Fruit fly (Drosophila melanogaster) whole organism, embryonic: ENCODE data around the gene Pis.

ENCODE experiments used
- Asciz ChIP-seq: fragments of 200-800 bp; sonication (Bioruptor generic); optimal IDR thresholded peaks from 2 replicates; lab custom pipeline; 2017; ENCODE audit warnings: missing biosample characterization, mild to moderate bottlenecking, missing genetic modification characterization, missing genetic modification reagents
- Bdp1 ChIP-seq: fragments of 200-800 bp; sonication (Bioruptor generic); optimal IDR thresholded peaks from 3 replicates; lab custom pipeline; 2016; ENCODE audit warnings: missing biosample characterization, missing genetic modification characterization
- CG10147 ChIP-seq: fragments of 200-800 bp; sonication (Bioruptor generic); optimal IDR thresholded peaks from 2 replicates; lab custom pipeline; 2019; ENCODE audit warnings: missing biosample characterization, mild to moderate bottlenecking, missing genetic modification characterization, moderate library complexity
- CG10267 ChIP-seq: fragments of 200-800 bp; sonication (Bioruptor generic); optimal IDR thresholded peaks from 2 replicates; lab custom pipeline; 2018; ENCODE audit warnings: missing biosample characterization, mild to moderate bottlenecking, missing genetic modification characterization, moderate library complexity
- CG11504 ChIP-seq: fragments of 200-800 bp; sonication (Bioruptor generic); optimal IDR thresholded peaks from 3 replicates; lab custom pipeline; 2019; ENCODE audit warnings: missing biosample characterization, mild to moderate bottlenecking, missing genetic modification characterization, moderate library complexity
- CG14441 ChIP-seq: fragments of 200-800 bp; sonication (Bioruptor generic); IDR thresholded peaks from 2 replicates; pipeline ENCODE4 v1.3.6; 2022; ENCODE audit warnings: missing biosample characterization, missing genetic modification characterization
- CG16813 ChIP-seq: fragments of 200-800 bp; sonication (Bioruptor generic); IDR thresholded peaks from 3 replicates; pipeline ENCODE4 v1.3.6; 2022; ENCODE audit warnings: missing biosample characterization, missing genetic modification characterization; ENCODE audit not compliant: partially characterized antibody
- CG17568 ChIP-seq: fragments of 200-800 bp; sonication (Bioruptor generic); optimal IDR thresholded peaks from 2 replicates; lab custom pipeline; 2018; ENCODE audit warnings: missing biosample characterization, mild to moderate bottlenecking, missing genetic modification characterization, moderate library complexity
- CG4424 ChIP-seq: fragments of 200-800 bp; sonication (Bioruptor generic); optimal IDR thresholded peaks from 3 replicates; lab custom pipeline; 2016; ENCODE audit warnings: missing biosample characterization, missing genetic modification characterization
- CG4617 ChIP-seq: fragments of 200-800 bp; sonication (Bioruptor generic); optimal IDR thresholded peaks from 3 replicates; lab custom pipeline; 2016; ENCODE audit warnings: missing biosample characterization, missing genetic modification characterization, borderline replicate concordance
- CG4820 ChIP-seq: fragments of 200-800 bp; sonication (Bioruptor generic); optimal IDR thresholded peaks from 3 replicates; lab custom pipeline; 2016; ENCODE audit warnings: missing biosample characterization, missing genetic modification characterization
- CG6175 ChIP-seq: fragments of 200-800 bp; sonication (Bioruptor generic); IDR thresholded peaks from 3 replicates; pipeline ENCODE4 v1.3.6; 2022; ENCODE audit warnings: missing biosample characterization, missing genetic modification characterization
- CG6654 ChIP-seq: fragments of 200-800 bp; sonication (Bioruptor generic); optimal IDR thresholded peaks from 2 replicates; lab custom pipeline; 2017; ENCODE audit warnings: missing biosample characterization, mild to moderate bottlenecking, missing genetic modification characterization
- CG6683 ChIP-seq: fragments of 200-800 bp; sonication (Bioruptor generic); optimal IDR thresholded peaks from 2 replicates; lab custom pipeline; 2017; ENCODE audit warnings: missing biosample characterization, mild to moderate bottlenecking, missing genetic modification characterization, missing genetic modification reagents
- CG7271 ChIP-seq: fragments of 200-800 bp; sonication (Bioruptor generic); optimal IDR thresholded peaks from 2 replicates; lab custom pipeline; 2018; ENCODE audit warnings: missing biosample characterization, mild to moderate bottlenecking, missing genetic modification characterization, moderate library complexity
- CkIIα-i1 ChIP-seq: fragments of 200-800 bp; sonication (Bioruptor generic); IDR thresholded peaks from 2 replicates; pipeline ENCODE4 v1.3.6; 2022; ENCODE audit warnings: missing biosample characterization, missing genetic modification characterization
- CrebB ChIP-seq: fragments of 200-800 bp; sonication (Bioruptor generic); optimal IDR thresholded peaks from 3 replicates; lab custom pipeline; 2018; ENCODE audit warnings: missing biosample characterization, mild to moderate bottlenecking, missing genetic modification characterization
- Eip74EF ChIP-seq, 2 experiments: fragments of 200-800 bp in 1 of 2; fragments of >200 bp in 1 of 2; sonication (Bioruptor generic) in 1 of 2; optimal IDR thresholded peaks; 2 replicates each; lab custom pipeline; 2017 to 2019; ENCODE audit warnings: missing biosample characterization in 2 of 2, missing genetic modification characterization in 2 of 2, mild to moderate bottlenecking in 1 of 2, moderate library complexity in 1 of 2
- Elba2 ChIP-seq: fragments of 200-800 bp; sonication (Bioruptor generic); optimal IDR thresholded peaks from 3 replicates; lab custom pipeline; 2016; ENCODE audit warnings: missing biosample characterization, missing genetic modification characterization
- Ets97D ChIP-seq: fragments of 200-800 bp; sonication (Bioruptor generic); optimal IDR thresholded peaks from 3 replicates; lab custom pipeline; 2016; ENCODE audit warnings: missing biosample characterization, missing genetic modification characterization
- Gsc ChIP-seq: fragments of 200-800 bp; sonication (Bioruptor generic); IDR thresholded peaks from 2 replicates; pipeline ENCODE4 v1.3.6; 2022; ENCODE audit warnings: missing biosample characterization, missing genetic modification characterization
- Hand ChIP-seq: fragments of 200-800 bp; sonication (Bioruptor generic); optimal IDR thresholded peaks from 2 replicates; lab custom pipeline; 2017; ENCODE audit warnings: mild to moderate bottlenecking, missing biosample characterization, missing genetic modification reagents, missing genetic modification characterization
- Lim3 ChIP-seq: fragments of 200-800 bp; sonication (Bioruptor generic); IDR thresholded peaks from 2 replicates; pipeline ENCODE4 v1.3.6; 2022; ENCODE audit warnings: missing biosample characterization, missing genetic modification characterization
- MBD-R2 ChIP-seq: fragments of 200-800 bp; sonication (Bioruptor generic); IDR thresholded peaks from 2 replicates; pipeline ENCODE4 v1.3.6; 2022; ENCODE audit warnings: missing biosample characterization, missing genetic modification characterization
- Nf-YA ChIP-seq: fragments of 200-800 bp; sonication (Bioruptor generic); IDR thresholded peaks from 2 replicates; pipeline ENCODE4 v1.3.6; 2022; ENCODE audit warnings: missing biosample characterization, missing genetic modification characterization
- Opbp ChIP-seq: fragments of 200-800 bp; sonication (Bioruptor generic); IDR thresholded peaks from 3 replicates; pipeline ENCODE4 v1.3.6; 2022; ENCODE audit warnings: missing biosample characterization, missing genetic modification characterization; ENCODE audit not compliant: partially characterized antibody
- Sry-β ChIP-seq: fragments of 200-800 bp; sonication (Bioruptor generic); optimal IDR thresholded peaks from 2 replicates; lab custom pipeline; 2018; ENCODE audit warnings: missing biosample characterization, mild to moderate bottlenecking, missing genetic modification characterization, moderate library complexity
- Stat92E ChIP-seq, 3 experiments: fragments of >200 bp in 2 of 3; fragments of 200-800 bp in 1 of 3; sonication (Bioruptor generic) in 1 of 3; optimal IDR thresholded peaks; 2 replicates each; lab custom pipeline; 2017 to 2019; ENCODE audit warnings: missing biosample characterization in 3 of 3, missing genetic modification characterization in 3 of 3, mild to moderate bottlenecking in 1 of 3, moderate library complexity in 1 of 3
- TFAM ChIP-seq: fragments of 200-800 bp; sonication (Bioruptor generic); optimal IDR thresholded peaks from 2 replicates; lab custom pipeline; 2017; ENCODE audit warnings: missing biosample characterization, missing genetic modification characterization, inconsistent platforms
- aop ChIP-seq: fragments of 200-800 bp; sonication (Bioruptor generic); IDR thresholded peaks from 2 replicates; pipeline ENCODE4 v1.3.6; 2022; ENCODE audit warnings: missing biosample characterization, missing genetic modification characterization
- ato ChIP-seq: fragments of 200-800 bp; sonication (Bioruptor generic); IDR thresholded peaks from 2 replicates; pipeline ENCODE4 v1.3.6; 2022; ENCODE audit warnings: missing biosample characterization, missing genetic modification characterization; ENCODE audit not compliant: partially characterized antibody
- bigmax ChIP-seq: fragments of 200-800 bp; sonication (Bioruptor generic); optimal IDR thresholded peaks from 2 replicates; lab custom pipeline; 2018; ENCODE audit warnings: missing biosample characterization, mild to moderate bottlenecking, missing genetic modification characterization
- btn ChIP-seq: fragments of 200-800 bp; sonication (Bioruptor generic); optimal IDR thresholded peaks from 2 replicates; lab custom pipeline; 2016; ENCODE audit warnings: missing biosample characterization, missing genetic modification characterization
- chif ChIP-seq, 2 experiments: fragments of 200-800 bp; sonication (Bioruptor generic); optimal IDR thresholded peaks; 3 replicates each; lab custom pipeline; 2016; ENCODE audit warnings: missing biosample characterization in 2 of 2, missing genetic modification characterization in 2 of 2
- dimm ChIP-seq: fragments of 200-800 bp; sonication (Bioruptor generic); IDR thresholded peaks from 2 replicates; pipeline ENCODE4 v1.3.6; 2022; ENCODE audit warnings: missing biosample characterization, missing genetic modification characterization
- fu2 ChIP-seq: fragments of 200-800 bp; sonication (Bioruptor generic); optimal IDR thresholded peaks from 2 replicates; lab custom pipeline; 2016; ENCODE audit warnings: missing biosample characterization, missing genetic modification characterization
- gem ChIP-seq: fragments of 200-800 bp; sonication (Bioruptor generic); optimal IDR thresholded peaks from 2 replicates; lab custom pipeline; 2019; ENCODE audit warnings: missing biosample characterization, mild to moderate bottlenecking, missing genetic modification characterization, moderate library complexity
- gsb ChIP-seq: fragments of 200-800 bp; sonication (Bioruptor generic); IDR thresholded peaks from 2 replicates; pipeline ENCODE4 v1.3.6; 2022; ENCODE audit warnings: missing biosample characterization, missing genetic modification characterization
- jigr1 ChIP-seq: fragments of 200-800 bp; sonication (Bioruptor generic); IDR thresholded peaks from 3 replicates; pipeline ENCODE4 v1.3.6; 2022; ENCODE audit warnings: missing biosample characterization, missing genetic modification characterization
- prd ChIP-seq, 3 experiments: fragments of >200 bp in 2 of 3; fragments of 200-800 bp in 1 of 3; sonication (Bioruptor generic) in 1 of 3; optimal IDR thresholded peaks in 2 of 3; IDR thresholded peaks in 1 of 3; 2 replicates in 2 of 3; 3 replicates in 1 of 3; pipeline versions ENCODE4 v1.3.6 to Lab custom; 2017 to 2022; ENCODE audit warnings: missing biosample characterization in 1 of 3, missing genetic modification characterization in 1 of 3
- repo ChIP-seq: fragments of 200-800 bp; sonication (Bioruptor generic); optimal IDR thresholded peaks from 2 replicates; lab custom pipeline; 2016; ENCODE audit warnings: missing biosample characterization, missing genetic modification characterization
- salm ChIP-seq: fragments of 200-800 bp; sonication (Bioruptor generic); optimal IDR thresholded peaks from 2 replicates; lab custom pipeline; 2018; ENCODE audit warnings: missing biosample characterization, mild to moderate bottlenecking, missing genetic modification characterization
- sd ChIP-seq: fragments of 200-800 bp; sonication (Bioruptor generic); optimal IDR thresholded peaks from 3 replicates; lab custom pipeline; 2018; ENCODE audit warnings: missing biosample characterization, mild to moderate bottlenecking, missing genetic modification characterization, moderate library complexity
- slou ChIP-seq: fragments of 200-800 bp; sonication (Bioruptor generic); optimal IDR thresholded peaks from 3 replicates; lab custom pipeline; 2016; ENCODE audit warnings: missing biosample characterization, missing genetic modification characterization
- so ChIP-seq: fragments of 200-800 bp; sonication (Bioruptor generic); IDR thresholded peaks from 3 replicates; pipeline ENCODE4 v1.3.6; 2022; ENCODE audit warnings: missing biosample characterization, missing genetic modification characterization
- sr ChIP-seq: fragments of 200-800 bp; sonication (Bioruptor generic); IDR thresholded peaks from 3 replicates; pipeline ENCODE4 v1.3.6; 2022; ENCODE audit warnings: missing biosample characterization, missing genetic modification characterization
- unpg ChIP-seq: fragments of 200-800 bp; sonication (Bioruptor generic); optimal IDR thresholded peaks from 3 replicates; lab custom pipeline; 2018; ENCODE audit warnings: missing biosample characterization, mild to moderate bottlenecking, missing genetic modification characterization, moderate library complexity
- vvl ChIP-seq: fragments of 200-800 bp; sonication (Bioruptor generic); IDR thresholded peaks from 2 replicates; pipeline ENCODE4 v1.3.6; 2022; ENCODE audit warnings: missing biosample characterization, missing genetic modification characterization

Gene Pis

DNA sequence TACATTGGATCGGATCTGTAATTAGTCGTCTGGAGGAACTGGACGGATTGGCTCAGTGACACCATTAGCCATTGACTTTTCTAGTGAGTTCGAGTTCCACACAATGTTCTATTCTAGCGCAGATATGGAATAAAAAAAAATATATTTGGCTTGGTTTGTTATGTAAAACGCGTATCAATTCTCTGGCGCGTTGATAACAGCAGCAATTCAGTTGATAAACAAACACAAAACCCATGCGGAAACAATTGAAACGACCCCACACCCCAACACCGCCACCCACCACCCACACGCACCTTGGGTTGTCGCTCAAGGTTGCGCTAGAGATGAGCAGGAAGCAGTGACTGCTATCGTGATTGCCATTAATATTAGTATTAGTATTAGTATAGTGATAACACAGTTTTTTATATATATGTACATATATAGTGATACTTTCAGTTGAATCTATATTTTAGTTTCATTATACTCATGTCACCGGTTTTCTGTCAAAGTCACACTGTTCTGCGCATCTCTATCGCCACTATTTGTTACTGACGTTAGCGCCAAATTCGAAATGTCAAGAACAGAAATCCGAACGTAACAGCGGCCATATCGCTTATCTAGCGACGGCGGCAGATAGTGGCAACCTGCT lies 5.9 kb downstream of the Pis start (continued):
- peak; percentile 87 for TF ChIP-seq MBD-R2 (GFP tag; lab: Robert Waterston, UW)
- peak; percentile 91 for TF ChIP-seq Sry-β (GFP tag; lab: Kevin White, UChicago)
- peak; percentile 77 for TF ChIP-seq CG4617 (GFP tag; lab: Kevin White, UChicago)
- TF ChIP-seq slou (GFP tag; lab: Kevin White, UChicago): peak; percentile 88
- peak; percentile 86 for TF ChIP-seq CG10267 (tag; lab: Kevin White, UChicago)
- peak; percentile 78 for TF ChIP-seq CG17568 (GFP tag; lab: Kevin White, UChicago)
- TF ChIP-seq unpg: peak; percentile 94
- TF ChIP-seq CG6654 (GFP tag; lab: Kevin White, UChicago): peak; percentile 77
- no peak for TF ChIP-seq prd (optimal IDR thresholded peaks at IDR 0.05; lab: Kevin White, UChicago)
- TF ChIP-seq prd (GFP tag; IDR thresholded peaks at IDR 0.05; lab: Robert Waterston, UW): peak; percentile 97
- TF ChIP-seq so (GFP tag; lab: Robert Waterston, UW): peak; percentile 85
- TF ChIP-seq dimm: peak; percentile 85
- no peak for TF ChIP-seq TFAM (GFP tag; lab: Kevin White, UChicago)
- TF ChIP-seq vvl (GFP tag; lab: Robert Waterston, UW): peak; percentile 97
- no peak for TF ChIP-seq ato (GFP tag; lab: Robert Waterston, UW)
- peak; percentile 30; the same call in 1 of the 2 replicates for TF ChIP-seq CkIIα-i1 (GFP tag; lab: Robert Waterston, UW)
- peak; percentile 90 for TF ChIP-seq CG4424 (GFP tag; lab: Kevin White, UChicago)
- no peak for TF ChIP-seq CG16813
- no peak for TF ChIP-seq fu2
- TF ChIP-seq gem: peak; percentile 96
- TF ChIP-seq bigmax (GFP tag; lab: Kevin White, UChicago): peak; percentile 3
- TF ChIP-seq CG11504 (tag; lab: Kevin White, UChicago): peak; percentile 94
- TF ChIP-seq Eip74EF (GFP tag; optimal IDR thresholded peaks at IDR 0.05; lab: Kevin White, UChicago): peak in 1 of 2 experiments; percentile 100
- TF ChIP-seq Ets97D (GFP tag; lab: Kevin White, UChicago): no peak
- peak; percentile 79 for TF ChIP-seq CG7271 (tag; lab: Kevin White, UChicago)
- peak; percentile 57 for TF ChIP-seq Bdp1
- TF ChIP-seq gsb (GFP tag; lab: Robert Waterston, UW): peak; percentile 90
- peak; percentile 74 for TF ChIP-seq sd
- TF ChIP-seq salm: peak; percentile 79
- TF ChIP-seq CG4820 (GFP tag; lab: Kevin White, UChicago): peak; percentile 89
- peak; percentile 70 for TF ChIP-seq aop (GFP tag; lab: Robert Waterston, UW)
- peak; percentile 89 for TF ChIP-seq sr
- peak; percentile 84 for TF ChIP-seq CG6683
- TF ChIP-seq CG6175 (GFP tag; lab: Robert Waterston, UW): peak; percentile 93
- peak; percentile 81 for TF ChIP-seq Nf-YA (GFP tag; lab: Robert Waterston, UW)
- TF ChIP-seq CrebB (tag; lab: Kevin White, UChicago): peak; percentile 78
- no peak for TF ChIP-seq repo
- peak; percentile 71 for TF ChIP-seq Gsc (GFP tag; lab: Robert Waterston, UW)
- peak; percentile 75; the same call in 2 of the 3 replicates for TF ChIP-seq jigr1 (GFP tag; lab: Robert Waterston, UW)
- TF ChIP-seq Hand (GFP tag; lab: Kevin White, UChicago): peak; percentile 81
- peak; percentile 14 to 21 for TF ChIP-seq chif (GFP tag; optimal IDR thresholded peaks at IDR 0.05; lab: Kevin White, UChicago)
- TF ChIP-seq Stat92E (GFP tag; optimal IDR thresholded peaks at IDR 0.05; lab: Kevin White, UChicago): peak in 1 of 3 experiments; percentile 47
- no peak for TF ChIP-seq Elba2 (GFP tag; lab: Kevin White, UChicago)
- peak; percentile 92 for TF ChIP-seq CG14441
- peak; percentile 92 for TF ChIP-seq CG10147 (GFP tag; lab: Kevin White, UChicago)
- TF ChIP-seq Lim3: peak; percentile 74
- TF ChIP-seq Opbp (GFP tag; lab: Robert Waterston, UW): no peak
- no peak for TF ChIP-seq btn
- no peak for TF ChIP-seq Asciz (GFP tag; lab: Kevin White, UChicago)
